Fruit fly (Drosophila melanogaster) whole organism, embryonic: ENCODE measurements around the gene Sec8.

Experiments used
- Aef1 ChIP-seq: fragments of 200-800 bp; sonication (Bioruptor generic); IDR thresholded peaks from 3 replicates; pipeline ENCODE4 v1.3.6; 2022; ENCODE audit warnings: missing biosample characterization, missing genetic modification characterization
- Atf-2 ChIP-seq: fragments of 200-800 bp; sonication (Bioruptor generic); optimal IDR thresholded peaks from 2 replicates; lab custom pipeline; 2016; ENCODE audit warnings: missing biosample characterization, missing genetic modification characterization
- C15 ChIP-seq: fragments of 200-800 bp; sonication (Bioruptor generic); IDR thresholded peaks from 3 replicates; pipeline ENCODE4 v1.3.6; 2022; ENCODE audit warnings: missing biosample characterization, missing genetic modification characterization
- CG10565 ChIP-seq: fragments of 200-800 bp; sonication (Bioruptor generic); optimal IDR thresholded peaks from 3 replicates; lab custom pipeline; 2016; ENCODE audit warnings: missing biosample characterization, mild to moderate bottlenecking, missing genetic modification characterization
- CG11560 ChIP-seq: fragments of 200-800 bp; sonication (Bioruptor generic); IDR thresholded peaks from 3 replicates; pipeline ENCODE4 v1.3.6; 2022; ENCODE audit warnings: missing biosample characterization, missing genetic modification characterization
- CG13296 ChIP-seq: fragments of 200-800 bp; sonication (Bioruptor generic); optimal IDR thresholded peaks from 3 replicates; lab custom pipeline; 2018; ENCODE audit warnings: missing biosample characterization, mild to moderate bottlenecking, missing genetic modification characterization
- CG13424 ChIP-seq: fragments of 200-800 bp; sonication (Bioruptor generic); optimal IDR thresholded peaks from 2 replicates; lab custom pipeline; 2019; ENCODE audit warnings: missing biosample characterization, mild to moderate bottlenecking, missing genetic modification characterization, moderate library complexity
- CG14441 ChIP-seq: fragments of 200-800 bp; sonication (Bioruptor generic); IDR thresholded peaks from 2 replicates; pipeline ENCODE4 v1.3.6; 2022; ENCODE audit warnings: missing biosample characterization, missing genetic modification characterization
- CG15011 ChIP-seq: fragments of 200-800 bp; sonication (Bioruptor generic); optimal IDR thresholded peaks from 3 replicates; lab custom pipeline; 2018; ENCODE audit warnings: missing biosample characterization, mild to moderate bottlenecking, missing genetic modification characterization
- CG16813 ChIP-seq: fragments of 200-800 bp; sonication (Bioruptor generic); IDR thresholded peaks from 3 replicates; pipeline ENCODE4 v1.3.6; 2022; ENCODE audit warnings: missing biosample characterization, missing genetic modification characterization; ENCODE audit not compliant: partially characterized antibody
- CG16863 ChIP-seq: fragments of 200-800 bp; sonication (Bioruptor generic); optimal IDR thresholded peaks from 3 replicates; lab custom pipeline; 2016; ENCODE audit warnings: missing biosample characterization, missing genetic modification characterization
- CG1792 ChIP-seq: fragments of 200-800 bp; sonication (Bioruptor generic); optimal IDR thresholded peaks from 2 replicates; lab custom pipeline; 2016; ENCODE audit warnings: missing biosample characterization, missing genetic modification characterization
- CG2199 ChIP-seq: fragments of 200-800 bp; sonication (Bioruptor generic); IDR thresholded peaks from 3 replicates; pipeline ENCODE4 v1.3.6; 2022; ENCODE audit warnings: missing biosample characterization, missing genetic modification characterization
- CG2678 ChIP-seq: fragments of 200-800 bp; sonication (Bioruptor generic); optimal IDR thresholded peaks from 3 replicates; lab custom pipeline; 2019; ENCODE audit warnings: missing biosample characterization, mild to moderate bottlenecking, missing genetic modification characterization, moderate library complexity
- CG31388 ChIP-seq: fragments of 200-800 bp; sonication (Bioruptor generic); optimal IDR thresholded peaks from 2 replicates; lab custom pipeline; 2016; ENCODE audit warnings: missing biosample characterization, missing genetic modification characterization
- CG6272 ChIP-seq: fragments of 200-800 bp; sonication (Bioruptor generic); IDR thresholded peaks from 2 replicates; pipeline ENCODE4 v1.3.6; 2022; ENCODE audit warnings: missing biosample characterization, missing genetic modification characterization
- CG6765 ChIP-seq: fragments of 200-800 bp; sonication (Bioruptor generic); optimal IDR thresholded peaks from 3 replicates; lab custom pipeline; 2017; ENCODE audit warnings: missing biosample characterization, mild to moderate bottlenecking, missing genetic modification characterization
- CG8944 ChIP-seq: fragments of 200-800 bp; sonication (Bioruptor generic); optimal IDR thresholded peaks from 3 replicates; lab custom pipeline; 2016; ENCODE audit warnings: missing biosample characterization, missing genetic modification characterization
- Deaf1 ChIP-seq: fragments of 200-800 bp; optimal IDR thresholded peaks from 3 replicates; lab custom pipeline; 2019; ENCODE audit warnings: missing biosample characterization, mild to moderate bottlenecking, missing genetic modification characterization, moderate library complexity
- Dip3 ChIP-seq: fragments of 200-800 bp; sonication (Bioruptor generic); optimal IDR thresholded peaks from 3 replicates; lab custom pipeline; 2016; ENCODE audit warnings: missing biosample characterization, missing genetic modification characterization
- Drgx ChIP-seq: fragments of 200-800 bp; sonication (Bioruptor generic); IDR thresholded peaks from 2 replicates; pipeline ENCODE4 v1.3.6; 2022; ENCODE audit warnings: missing biosample characterization, missing genetic modification characterization
- Eip74EF ChIP-seq, 2 experiments: fragments of 200-800 bp in 1 of 2; fragments of >200 bp in 1 of 2; sonication (Bioruptor generic) in 1 of 2; optimal IDR thresholded peaks; 2 replicates each; lab custom pipeline; 2017 to 2019; ENCODE audit warnings: missing biosample characterization in 2 of 2, missing genetic modification characterization in 2 of 2, mild to moderate bottlenecking in 1 of 2, moderate library complexity in 1 of 2
- Elba2 ChIP-seq: fragments of 200-800 bp; sonication (Bioruptor generic); optimal IDR thresholded peaks from 3 replicates; lab custom pipeline; 2016; ENCODE audit warnings: missing biosample characterization, missing genetic modification characterization
- H2.0 ChIP-seq: fragments of 200-800 bp; sonication (Bioruptor generic); IDR thresholded peaks from 2 replicates; pipeline ENCODE4 v1.3.6; 2022; ENCODE audit warnings: missing biosample characterization, missing genetic modification characterization
- Hmr ChIP-seq: fragments of 200-800 bp; sonication (Bioruptor generic); optimal IDR thresholded peaks from 3 replicates; lab custom pipeline; 2017; ENCODE audit warnings: mild to moderate bottlenecking, missing biosample characterization, missing genetic modification reagents, missing genetic modification characterization
- Hsf ChIP-seq: fragments of 200-800 bp; sonication (Bioruptor generic); optimal IDR thresholded peaks from 3 replicates; lab custom pipeline; 2016; ENCODE audit warnings: missing biosample characterization, missing genetic modification characterization
- Lim3 ChIP-seq: fragments of 200-800 bp; sonication (Bioruptor generic); IDR thresholded peaks from 2 replicates; pipeline ENCODE4 v1.3.6; 2022; ENCODE audit warnings: missing biosample characterization, missing genetic modification characterization
- Max ChIP-seq: fragments of 200-800 bp; sonication (Bioruptor generic); optimal IDR thresholded peaks from 2 replicates; lab custom pipeline; 2016; ENCODE audit warnings: missing biosample characterization, mild to moderate bottlenecking, missing genetic modification characterization
- NC2β ChIP-seq: fragments of 200-800 bp; sonication (Bioruptor generic); optimal IDR thresholded peaks from 2 replicates; lab custom pipeline; 2016; ENCODE audit warnings: missing biosample characterization, missing genetic modification characterization
- Pdp1 ChIP-seq, 2 experiments: fragments of 200-800 bp; sonication (Bioruptor generic); optimal IDR thresholded peaks; 3 replicates each; lab custom pipeline; 2016; ENCODE audit warnings: missing biosample characterization in 2 of 2, missing genetic modification characterization in 2 of 2, mild to moderate bottlenecking in 1 of 2, moderate library complexity in 1 of 2
- Rx ChIP-seq: fragments of 200-800 bp; sonication (Bioruptor generic); IDR thresholded peaks from 2 replicates; pipeline ENCODE4 v1.3.6; 2022; ENCODE audit warnings: missing biosample characterization, missing genetic modification characterization
- TFAM ChIP-seq: fragments of 200-800 bp; sonication (Bioruptor generic); optimal IDR thresholded peaks from 2 replicates; lab custom pipeline; 2017; ENCODE audit warnings: missing biosample characterization, missing genetic modification characterization, inconsistent platforms
- ato ChIP-seq: fragments of 200-800 bp; sonication (Bioruptor generic); IDR thresholded peaks from 2 replicates; pipeline ENCODE4 v1.3.6; 2022; ENCODE audit warnings: missing biosample characterization, missing genetic modification characterization; ENCODE audit not compliant: partially characterized antibody
- az2 ChIP-seq: fragments of 200-800 bp; sonication (Bioruptor generic); optimal IDR thresholded peaks from 3 replicates; lab custom pipeline; 2016; ENCODE audit warnings: missing biosample characterization, missing genetic modification characterization
- cad ChIP-seq: fragments of >200 bp; optimal IDR thresholded peaks from 2 replicates; lab custom pipeline; 2017; ENCODE audit warnings: missing biosample characterization, missing genetic modification characterization
- chinmo ChIP-seq: fragments of 200-800 bp; sonication (Bioruptor generic); IDR thresholded peaks from 4 replicates; pipeline ENCODE4 v1.3.6; 2022; ENCODE audit warnings: missing biosample characterization, missing genetic modification characterization; ENCODE audit not compliant: partially characterized antibody
- croc ChIP-seq: fragments of 200-800 bp; sonication (Bioruptor generic); conservative IDR thresholded peaks from 3 replicates; pipeline ENCODE4 v1.3.6; 2022; ENCODE audit warnings: missing biosample characterization, missing genetic modification characterization
- emc ChIP-seq: fragments of 200-800 bp; sonication (Bioruptor generic); optimal IDR thresholded peaks from 2 replicates; lab custom pipeline; 2016; ENCODE audit warnings: missing biosample characterization, missing genetic modification characterization
- ewg ChIP-seq: fragments of 200-800 bp; sonication (Bioruptor generic); optimal IDR thresholded peaks from 3 replicates; lab custom pipeline; 2017; ENCODE audit warnings: mild to moderate bottlenecking, missing biosample characterization, missing genetic modification reagents, missing genetic modification characterization
- gcm ChIP-seq: fragments of 200-800 bp; sonication (Bioruptor generic); optimal IDR thresholded peaks from 2 replicates; lab custom pipeline; 2019; ENCODE audit warnings: missing biosample characterization, mild to moderate bottlenecking, missing genetic modification characterization, moderate library complexity
- hth ChIP-seq: fragments of >200 bp; optimal IDR thresholded peaks from 2 replicates; lab custom pipeline; 2017; ENCODE audit warnings: inconsistent platforms
- jigr1 ChIP-seq: fragments of 200-800 bp; sonication (Bioruptor generic); IDR thresholded peaks from 3 replicates; pipeline ENCODE4 v1.3.6; 2022; ENCODE audit warnings: missing biosample characterization, missing genetic modification characterization
- lbe ChIP-seq: fragments of 200-800 bp; sonication (Bioruptor generic); optimal IDR thresholded peaks from 2 replicates; lab custom pipeline; 2016; ENCODE audit warnings: missing biosample characterization, mild to moderate bottlenecking, missing genetic modification characterization
- mirr ChIP-seq: fragments of 200-800 bp; sonication (Bioruptor generic); optimal IDR thresholded peaks from 3 replicates; lab custom pipeline; 2018; ENCODE audit warnings: missing biosample characterization, mild to moderate bottlenecking, missing genetic modification characterization
- nerfin-1 ChIP-seq: fragments of 200-800 bp; sonication (Bioruptor generic); optimal IDR thresholded peaks from 3 replicates; lab custom pipeline; 2019; ENCODE audit warnings: missing biosample characterization, mild to moderate bottlenecking, missing genetic modification characterization, moderate library complexity
- phol ChIP-seq: fragments of 200-800 bp; sonication (Bioruptor generic); optimal IDR thresholded peaks from 3 replicates; lab custom pipeline; 2018; ENCODE audit warnings: missing biosample characterization, mild to moderate bottlenecking, missing genetic modification characterization, moderate library complexity
- ro ChIP-seq: fragments of 200-800 bp; sonication (Bioruptor generic); IDR thresholded peaks from 2 replicates; pipeline ENCODE4 v1.3.6; 2022; ENCODE audit warnings: missing biosample characterization, missing genetic modification characterization
- sens-2 ChIP-seq: fragments of 200-800 bp; sonication (Bioruptor generic); IDR thresholded peaks from 2 replicates; pipeline ENCODE4 v1.3.6; 2022; ENCODE audit warnings: missing biosample characterization, missing genetic modification characterization
- sim ChIP-seq: fragments of 200-800 bp; sonication (Bioruptor generic); IDR thresholded peaks from 2 replicates; pipeline ENCODE4 v1.3.6; 2022; ENCODE audit warnings: missing biosample characterization, missing genetic modification characterization
- tgo ChIP-seq: fragments of 200-800 bp; sonication (Bioruptor generic); IDR thresholded peaks from 3 replicates; pipeline ENCODE4 v1.3.6; 2022; ENCODE audit warnings: missing biosample characterization, missing genetic modification characterization
- vfl ChIP-seq: fragments of 200-800 bp; sonication (Bioruptor generic); optimal IDR thresholded peaks from 2 replicates; lab custom pipeline; 2016; ENCODE audit warnings: missing biosample characterization, missing genetic modification characterization

Gene Sec8

dm6 chr3R:5705469-5706067 lies 53.2 kb downstream of the Sec8 start (continued):
- no peak for TF ChIP-seq Elba2 (GFP tag; lab: Kevin White, UChicago)
- peak; percentile 39; the same call in 2 of the 3 replicates for TF ChIP-seq tgo
- no peak for TF ChIP-seq CG10565 (GFP tag; lab: Kevin White, UChicago)
- peak; percentile 30; the same call in 2 of the 3 replicates for TF ChIP-seq croc
- TF ChIP-seq ewg (GFP tag; lab: Kevin White, UChicago): peak; percentile 24
- no peak for TF ChIP-seq TFAM (GFP tag; lab: Kevin White, UChicago)
- TF ChIP-seq nerfin-1 (tag; lab: Kevin White, UChicago): peak; percentile 63
- no peak for TF ChIP-seq sim (GFP tag; lab: Robert Waterston, UW)
- peak; percentile 54 for TF ChIP-seq gcm (GFP tag; lab: Kevin White, UChicago)
- TF ChIP-seq CG31388 (GFP tag; lab: Kevin White, UChicago): no peak
- TF ChIP-seq chinmo (GFP tag; lab: Robert Waterston, UW): no peak
- peak; percentile 43 for TF ChIP-seq Atf-2 (GFP tag; lab: Kevin White, UChicago)
- peak; percentile 58 for TF ChIP-seq az2 (GFP tag; lab: Kevin White, UChicago)
- no peak for TF ChIP-seq CG8944 (GFP tag; lab: Kevin White, UChicago)
- TF ChIP-seq Deaf1 (tag; lab: Kevin White, UChicago): no peak
- TF ChIP-seq CG1792: peak; percentile 3
- TF ChIP-seq ato (GFP tag; lab: Robert Waterston, UW): no peak
- TF ChIP-seq CG6765 (GFP tag; lab: Kevin White, UChicago): peak; percentile 61
- TF ChIP-seq CG14441 (GFP tag; lab: Robert Waterston, UW): no peak
- no peak for TF ChIP-seq Lim3 (GFP tag; lab: Robert Waterston, UW)
- TF ChIP-seq Hsf (GFP tag; lab: Kevin White, UChicago): peak; percentile 54
- no peak for TF ChIP-seq Eip74EF (GFP tag; optimal IDR thresholded peaks at IDR 0.05; lab: Kevin White, UChicago)
- peak; percentile 29 for TF ChIP-seq CG16863
- no peak for TF ChIP-seq jigr1 (GFP tag; lab: Robert Waterston, UW)
- no peak for TF ChIP-seq cad (GFP tag; lab: Kevin White, UChicago)
- no peak for TF ChIP-seq C15 (GFP tag; lab: Robert Waterston, UW)
- peak; percentile 47 for TF ChIP-seq CG15011 (GFP tag; lab: Kevin White, UChicago)
- no peak for TF ChIP-seq NC2β (GFP tag; lab: Kevin White, UChicago)
- peak; percentile 60 for TF ChIP-seq Hmr
- no peak for TF ChIP-seq Aef1 (GFP tag; lab: Robert Waterston, UW)
- peak; percentile 42 for TF ChIP-seq Max (GFP tag; lab: Kevin White, UChicago)
- peak; percentile 16 for TF ChIP-seq Dip3 (GFP tag; lab: Kevin White, UChicago)
- no peak for TF ChIP-seq hth
- TF ChIP-seq CG2199 (GFP tag; lab: Robert Waterston, UW): no peak
- no peak for TF ChIP-seq vfl (GFP tag; lab: Kevin White, UChicago)
- peak; percentile 30; the same call in 1 of the 2 replicates for TF ChIP-seq Drgx (GFP tag; lab: Robert Waterston, UW)
- no peak for TF ChIP-seq CG6272 (GFP tag; lab: Robert Waterston, UW)
- TF ChIP-seq sens-2 (GFP tag; lab: Robert Waterston, UW): no peak
- TF ChIP-seq lbe: no peak
- no peak for TF ChIP-seq CG13296 (GFP tag; lab: Kevin White, UChicago)
- TF ChIP-seq Pdp1 (GFP tag; optimal IDR thresholded peaks at IDR 0.05; lab: Kevin White, UChicago): peak; percentile 41 to 56
- no peak for TF ChIP-seq emc (GFP tag; lab: Kevin White, UChicago)
- TF ChIP-seq phol (tag; lab: Kevin White, UChicago): peak; percentile 80
- peak; percentile 40 for TF ChIP-seq mirr
- no peak for TF ChIP-seq CG2678 (tag; lab: Kevin White, UChicago)
- peak; percentile 15; the same call in 1 of the 3 replicates for TF ChIP-seq CG11560 (tag; lab: Robert Waterston, UW)
- TF ChIP-seq H2.0 (GFP tag; lab: Robert Waterston, UW): no peak
- TF ChIP-seq CG13424: peak; percentile 82
- TF ChIP-seq ro (GFP tag; lab: Robert Waterston, UW): no peak
- 0 out of 2 replicates have a peak, but pooled peaks have one; percentile 12 for TF ChIP-seq Rx (GFP tag; lab: Robert Waterston, UW)
- no peak for TF ChIP-seq CG16813 (GFP tag; lab: Robert Waterston, UW)
